Worm (Caenorhabditis elegans): ENCODE measurements around the gene nhr-207.

DNA sequence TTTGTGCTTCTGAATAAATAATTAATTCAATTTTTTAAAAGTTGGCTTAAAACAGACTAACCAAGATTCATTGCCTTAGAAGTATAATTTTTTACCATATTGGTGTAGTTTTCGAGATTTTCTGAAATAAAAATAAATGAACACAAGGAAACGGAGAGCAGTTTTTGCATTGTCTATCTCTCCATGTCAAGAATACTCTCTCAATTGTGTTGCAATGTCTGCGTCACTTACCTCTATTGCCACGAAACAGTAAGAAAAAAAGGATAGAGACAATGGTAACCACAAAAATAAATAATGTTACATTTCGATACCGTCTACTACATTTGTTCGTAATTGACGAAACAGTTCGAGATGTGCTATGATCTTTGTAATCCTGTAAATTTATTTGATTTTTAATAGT, 13.0 kb upstream of the nhr-207 start, which contains the start of gene R07B7.10:
- TF ChIP-seq lsy-2 (tag; optimal IDR thresholded peaks at IDR 0.05) (no peak), unc-120 (tag; optimal IDR thresholded peaks at IDR 0.05; ENCODE audit: poor library complexity, severe bottlenecking) (no peak), unc-62 (GFP tag; optimal IDR thresholded peaks at IDR 0.05) (no peak), ztf-11 (tag; optimal IDR thresholded peaks at IDR 0.05) (no peak), pha-4 (tag; optimal IDR thresholded peaks at IDR 0.05) (no peak)

All from whole organism, mixed stage, embryonic.